Fruit fly (Drosophila melanogaster) whole organism, embryonic: ENCODE data around the gene CG32161.

Experiments used
- ATbp ChIP-seq: fragments of 200-800 bp; sonication (Bioruptor generic); optimal IDR thresholded peaks from 2 replicates; lab custom pipeline; 2017; ENCODE audit warnings: missing biosample characterization, mild to moderate bottlenecking, missing genetic modification characterization, missing genetic modification reagents
- CG12071 ChIP-seq: fragments of 200-800 bp; sonication (Bioruptor generic); optimal IDR thresholded peaks from 3 replicates; lab custom pipeline; 2018; ENCODE audit warnings: missing biosample characterization, mild to moderate bottlenecking, missing genetic modification characterization
- CG12236 ChIP-seq: fragments of 200-800 bp; sonication (Bioruptor generic); optimal IDR thresholded peaks from 2 replicates; lab custom pipeline; 2016; ENCODE audit warnings: missing biosample characterization, missing genetic modification characterization
- CG1233 ChIP-seq: fragments of 200-800 bp; sonication (Bioruptor generic); optimal IDR thresholded peaks from 4 replicates; lab custom pipeline; 2018; ENCODE audit warnings: missing biosample characterization, mild to moderate bottlenecking, missing genetic modification characterization
- CG12769 ChIP-seq: fragments of 200-800 bp; sonication (Bioruptor generic); optimal IDR thresholded peaks from 2 replicates; lab custom pipeline; 2019; ENCODE audit warnings: missing biosample characterization, mild to moderate bottlenecking, missing genetic modification characterization, moderate library complexity
- CG12942 ChIP-seq: fragments of 200-800 bp; sonication (Bioruptor generic); optimal IDR thresholded peaks from 3 replicates; lab custom pipeline; 2016; ENCODE audit warnings: missing biosample characterization, missing genetic modification characterization
- CG14965 ChIP-seq: fragments of 200-800 bp; sonication (Bioruptor generic); optimal IDR thresholded peaks from 2 replicates; lab custom pipeline; 2016; ENCODE audit warnings: missing biosample characterization, missing genetic modification characterization, borderline replicate concordance
- CG17186 ChIP-seq: fragments of 200-800 bp; sonication (Bioruptor generic); optimal IDR thresholded peaks from 3 replicates; lab custom pipeline; 2017; ENCODE audit warnings: missing biosample characterization, missing genetic modification reagents, missing genetic modification characterization
- CG17359 ChIP-seq: fragments of 200-800 bp; sonication (Bioruptor generic); optimal IDR thresholded peaks from 3 replicates; lab custom pipeline; 2018; ENCODE audit warnings: missing biosample characterization, mild to moderate bottlenecking, missing genetic modification characterization, moderate library complexity
- CG30020 ChIP-seq: fragments of 200-800 bp; optimal IDR thresholded peaks from 2 replicates; lab custom pipeline; 2019; ENCODE audit warnings: missing biosample characterization, mild to moderate bottlenecking, missing genetic modification characterization, moderate library complexity
- CG4328 ChIP-seq: fragments of 200-800 bp; sonication (Bioruptor generic); optimal IDR thresholded peaks from 3 replicates; lab custom pipeline; 2017; ENCODE audit warnings: missing biosample characterization, missing genetic modification reagents, missing genetic modification characterization
- CG6254 ChIP-seq: fragments of 200-800 bp; sonication (Bioruptor generic); optimal IDR thresholded peaks from 3 replicates; lab custom pipeline; 2017; ENCODE audit warnings: mild to moderate bottlenecking, missing biosample characterization, missing genetic modification reagents, missing genetic modification characterization
- CG6765 ChIP-seq: fragments of 200-800 bp; sonication (Bioruptor generic); optimal IDR thresholded peaks from 3 replicates; lab custom pipeline; 2017; ENCODE audit warnings: missing biosample characterization, mild to moderate bottlenecking, missing genetic modification characterization
- CG7839 ChIP-seq: fragments of 200-800 bp; sonication (Bioruptor generic); optimal IDR thresholded peaks from 3 replicates; lab custom pipeline; 2018; ENCODE audit warnings: missing biosample characterization, mild to moderate bottlenecking, missing genetic modification characterization, moderate library complexity
- CG7963 ChIP-seq: fragments of 200-800 bp; sonication (Bioruptor generic); IDR thresholded peaks from 3 replicates; pipeline ENCODE4 v1.3.6; 2022; ENCODE audit warnings: missing biosample characterization, missing genetic modification characterization; ENCODE audit not compliant: partially characterized antibody
- CG8290 ChIP-seq, 3 experiments: fragments of 200-800 bp; sonication (Bioruptor generic); optimal IDR thresholded peaks; 2 replicates each; lab custom pipeline; 2016 to 2019; ENCODE audit warnings: missing biosample characterization in 3 of 3, missing genetic modification characterization in 3 of 3, mild to moderate bottlenecking in 2 of 3, moderate library complexity in 1 of 3
- CG8388 ChIP-seq: fragments of 200-800 bp; sonication (Bioruptor generic); optimal IDR thresholded peaks from 2 replicates; lab custom pipeline; 2019; ENCODE audit warnings: missing biosample characterization, mild to moderate bottlenecking, missing genetic modification characterization, moderate library complexity
- CG9817 ChIP-seq: fragments of 200-800 bp; sonication (Bioruptor generic); optimal IDR thresholded peaks from 2 replicates; lab custom pipeline; 2018; ENCODE audit warnings: missing biosample characterization, mild to moderate bottlenecking, missing genetic modification characterization, moderate library complexity
- CrebB ChIP-seq: fragments of 200-800 bp; sonication (Bioruptor generic); optimal IDR thresholded peaks from 3 replicates; lab custom pipeline; 2018; ENCODE audit warnings: missing biosample characterization, mild to moderate bottlenecking, missing genetic modification characterization
- Dek ChIP-seq: fragments of 200-800 bp; sonication (Bioruptor generic); optimal IDR thresholded peaks from 3 replicates; lab custom pipeline; 2019; ENCODE audit warnings: missing biosample characterization, mild to moderate bottlenecking, missing genetic modification characterization, moderate library complexity
- Eip74EF ChIP-seq, 2 experiments: fragments of 200-800 bp in 1 of 2; fragments of >200 bp in 1 of 2; sonication (Bioruptor generic) in 1 of 2; optimal IDR thresholded peaks; 2 replicates each; lab custom pipeline; 2017 to 2019; ENCODE audit warnings: missing biosample characterization in 2 of 2, missing genetic modification characterization in 2 of 2, mild to moderate bottlenecking in 1 of 2, moderate library complexity in 1 of 2
- Fer2 ChIP-seq: fragments of 200-800 bp; sonication (Bioruptor generic); optimal IDR thresholded peaks from 2 replicates; lab custom pipeline; 2018; ENCODE audit warnings: missing biosample characterization, mild to moderate bottlenecking, missing genetic modification characterization, moderate library complexity
- Hr3 ChIP-seq: fragments of 200-800 bp; sonication (Bioruptor generic); optimal IDR thresholded peaks from 3 replicates; lab custom pipeline; 2016; ENCODE audit warnings: missing biosample characterization, missing genetic modification characterization
- Hr39 ChIP-seq: fragments of >200 bp; optimal IDR thresholded peaks from 2 replicates; lab custom pipeline; 2017
- Jarid2 ChIP-seq: fragments of 200-800 bp; sonication (Bioruptor generic); optimal IDR thresholded peaks from 3 replicates; lab custom pipeline; 2017; ENCODE audit warnings: mild to moderate bottlenecking, missing biosample characterization, missing genetic modification reagents, missing genetic modification characterization
- MTF-1 ChIP-seq: fragments of 200-800 bp; sonication (Bioruptor generic); optimal IDR thresholded peaks from 2 replicates; lab custom pipeline; 2018; ENCODE audit warnings: missing biosample characterization, mild to moderate bottlenecking, missing genetic modification characterization, borderline replicate concordance
- Nf-YA ChIP-seq: fragments of 200-800 bp; sonication (Bioruptor generic); IDR thresholded peaks from 2 replicates; pipeline ENCODE4 v1.3.6; 2022; ENCODE audit warnings: missing biosample characterization, missing genetic modification characterization
- Oli ChIP-seq: fragments of 200-800 bp; sonication (Bioruptor generic); optimal IDR thresholded peaks from 2 replicates; lab custom pipeline; 2018; ENCODE audit warnings: missing biosample characterization, mild to moderate bottlenecking, missing genetic modification characterization, moderate library complexity
- PHDP ChIP-seq: fragments of 200-800 bp; sonication (Bioruptor generic); optimal IDR thresholded peaks from 3 replicates; lab custom pipeline; 2018; ENCODE audit warnings: missing biosample characterization, mild to moderate bottlenecking, missing genetic modification characterization, moderate library complexity
- ara ChIP-seq: fragments of 200-800 bp; sonication (Bioruptor generic); IDR thresholded peaks from 2 replicates; pipeline ENCODE4 v1.3.6; 2022; ENCODE audit warnings: missing biosample characterization, missing genetic modification characterization
- bsh ChIP-seq, 2 experiments: fragments of 200-800 bp; sonication (Bioruptor generic); optimal IDR thresholded peaks; 2 replicates each; lab custom pipeline; 2017 to 2018; ENCODE audit warnings: mild to moderate bottlenecking in 2 of 2, missing biosample characterization in 2 of 2, missing genetic modification characterization in 2 of 2, moderate library complexity in 1 of 2
- chinmo ChIP-seq: fragments of 200-800 bp; sonication (Bioruptor generic); IDR thresholded peaks from 4 replicates; pipeline ENCODE4 v1.3.6; 2022; ENCODE audit warnings: missing biosample characterization, missing genetic modification characterization; ENCODE audit not compliant: partially characterized antibody
- crol ChIP-seq: fragments of 200-800 bp; sonication (Bioruptor generic); IDR thresholded peaks from 2 replicates; pipeline ENCODE4 v1.3.6; 2022; ENCODE audit warnings: missing biosample characterization, missing genetic modification characterization
- dimm ChIP-seq: fragments of 200-800 bp; sonication (Bioruptor generic); IDR thresholded peaks from 2 replicates; pipeline ENCODE4 v1.3.6; 2022; ENCODE audit warnings: missing biosample characterization, missing genetic modification characterization
- dysf ChIP-seq: fragments of 200-800 bp; sonication (Bioruptor generic); IDR thresholded peaks from 3 replicates; pipeline ENCODE4 v1.3.6; 2022; ENCODE audit warnings: missing biosample characterization, missing genetic modification characterization
- ewg ChIP-seq: fragments of 200-800 bp; sonication (Bioruptor generic); optimal IDR thresholded peaks from 3 replicates; lab custom pipeline; 2017; ENCODE audit warnings: mild to moderate bottlenecking, missing biosample characterization, missing genetic modification reagents, missing genetic modification characterization
- gem ChIP-seq: fragments of 200-800 bp; sonication (Bioruptor generic); optimal IDR thresholded peaks from 2 replicates; lab custom pipeline; 2019; ENCODE audit warnings: missing biosample characterization, mild to moderate bottlenecking, missing genetic modification characterization, moderate library complexity
- gro ChIP-seq: fragments of 200-800 bp; sonication (Bioruptor generic); optimal IDR thresholded peaks from 2 replicates; lab custom pipeline; 2016; ENCODE audit warnings: missing biosample characterization, missing genetic modification characterization
- kah ChIP-seq: fragments of 200-800 bp; sonication (Bioruptor generic); optimal IDR thresholded peaks from 2 replicates; lab custom pipeline; 2018; ENCODE audit warnings: missing biosample characterization, mild to moderate bottlenecking, missing genetic modification characterization
- mirr ChIP-seq: fragments of 200-800 bp; sonication (Bioruptor generic); optimal IDR thresholded peaks from 3 replicates; lab custom pipeline; 2018; ENCODE audit warnings: missing biosample characterization, mild to moderate bottlenecking, missing genetic modification characterization
- sens-2 ChIP-seq: fragments of 200-800 bp; sonication (Bioruptor generic); IDR thresholded peaks from 2 replicates; pipeline ENCODE4 v1.3.6; 2022; ENCODE audit warnings: missing biosample characterization, missing genetic modification characterization
- sqz ChIP-seq: fragments of 200-800 bp; sonication (Bioruptor generic); optimal IDR thresholded peaks from 3 replicates; lab custom pipeline; 2018; ENCODE audit warnings: missing biosample characterization, mild to moderate bottlenecking, missing genetic modification characterization
- sug ChIP-seq: fragments of 200-800 bp; optimal IDR thresholded peaks from 2 replicates; lab custom pipeline; 2019; ENCODE audit warnings: missing biosample characterization, mild to moderate bottlenecking, missing genetic modification characterization, moderate library complexity
- toy ChIP-seq: fragments of 200-800 bp; sonication (Bioruptor generic); IDR thresholded peaks from 2 replicates; pipeline ENCODE4 v1.3.6; 2022; ENCODE audit warnings: missing biosample characterization, missing genetic modification characterization
- usp ChIP-seq: fragments of >200 bp; optimal IDR thresholded peaks from 2 replicates; lab custom pipeline; 2017; ENCODE audit warnings: missing biosample characterization, missing genetic modification characterization
- vvl ChIP-seq: fragments of 200-800 bp; sonication (Bioruptor generic); IDR thresholded peaks from 2 replicates; pipeline ENCODE4 v1.3.6; 2022; ENCODE audit warnings: missing biosample characterization, missing genetic modification characterization
- wek ChIP-seq: fragments of 200-800 bp; sonication (Bioruptor generic); optimal IDR thresholded peaks from 3 replicates; lab custom pipeline; 2018; ENCODE audit warnings: missing biosample characterization, mild to moderate bottlenecking, missing genetic modification characterization, moderate library complexity

Gene CG32161

dm6 chr3L:16803708-16804350, 42.2 kb upstream of the CG32161 start (continued):
- TF ChIP-seq CG1233 (GFP tag; lab: Kevin White, UChicago) (peak; percentile 53), CG4328 (GFP tag; lab: Kevin White, UChicago) (peak; percentile 34), Fer2 (tag; lab: Kevin White, UChicago) (peak; percentile 44), bsh (GFP tag; optimal IDR thresholded peaks at IDR 0.05; lab: Kevin White, UChicago) (peak in 1 of 2 experiments; percentile 42), dysf (GFP tag; lab: Robert Waterston, UW) (0 out of 3 replicates have a peak, but pooled peaks have one; percentile 24), CG17359 (tag; lab: Kevin White, UChicago) (peak; percentile 41), sens-2 (GFP tag; lab: Robert Waterston, UW) (peak; percentile 66; the same call in 1 of the 2 replicates), CG30020 (no peak), Oli (tag; lab: Kevin White, UChicago) (peak; percentile 16), CG9817 (tag; lab: Kevin White, UChicago) (peak; percentile 10), dimm (GFP tag; lab: Robert Waterston, UW) (no peak), CG12769 (peak; percentile 19), chinmo (GFP tag; lab: Robert Waterston, UW) (0 out of 4 replicates have a peak, but pooled peaks have one; percentile 50), CrebB (tag; lab: Kevin White, UChicago) (no peak), CG8290 (GFP tag; optimal IDR thresholded peaks at IDR 0.05; lab: Kevin White, UChicago) (no peak), CG8290 (tag; optimal IDR thresholded peaks at IDR 0.05; lab: Kevin White, UChicago) (peak in 1 of 2 experiments; percentile 55), CG8388 (peak; percentile 32), mirr (GFP tag; lab: Kevin White, UChicago) (peak; percentile 84), wek (GFP tag; lab: Kevin White, UChicago) (peak; percentile 37), CG7963 (GFP tag; lab: Robert Waterston, UW) (no peak), Hr3 (GFP tag; lab: Kevin White, UChicago) (no peak), PHDP (tag; lab: Kevin White, UChicago) (peak; percentile 46), Nf-YA (peak; percentile 39; the same call in 1 of the 2 replicates), gem (tag; lab: Kevin White, UChicago) (peak; percentile 6), sug (tag; lab: Kevin White, UChicago) (peak; percentile 96), Hr39 (no peak), sqz (GFP tag; lab: Kevin White, UChicago) (peak; percentile 60), Eip74EF (GFP tag; optimal IDR thresholded peaks at IDR 0.05; lab: Kevin White, UChicago) (peak in 1 of 2 experiments; percentile 59), crol (GFP tag; lab: Robert Waterston, UW) (peak; percentile 69), CG17186 (GFP tag; lab: Kevin White, UChicago) (peak; percentile 6), CG12942 (GFP tag; lab: Kevin White, UChicago) (no peak), CG12071 (GFP tag; lab: Kevin White, UChicago) (peak; percentile 85), usp (GFP tag; lab: Kevin White, UChicago) (no peak), Jarid2 (peak; percentile 45), MTF-1 (GFP tag; lab: Kevin White, UChicago) (peak; percentile 68), ewg (GFP tag; lab: Kevin White, UChicago) (no peak), CG6254 (GFP tag; lab: Kevin White, UChicago) (peak; percentile 66), Dek (tag; lab: Kevin White, UChicago) (no peak), CG12236 (GFP tag; lab: Kevin White, UChicago) (no peak), kah (GFP tag; lab: Kevin White, UChicago) (peak; percentile 46), CG14965 (GFP tag; lab: Kevin White, UChicago) (no peak), CG7839 (peak; percentile 55), vvl (peak; percentile 29; the same call in 1 of the 2 replicates), ara (GFP tag; lab: Robert Waterston, UW) (0 out of 2 replicates have a peak, but pooled peaks have one; percentile 15), gro (GFP tag; lab: Kevin White, UChicago) (peak; percentile 55), toy (GFP tag; lab: Robert Waterston, UW) (no peak), CG6765 (GFP tag; lab: Kevin White, UChicago) (peak; percentile 55), ATbp (GFP tag; lab: Kevin White, UChicago) (peak; percentile 67)
